Worm (Caenorhabditis elegans) whole organism, L4 larva: ENCODE data around the gene Y71H2B.2.

ENCODE experiments used
- snpc-4 ChIP-seq: fragments of 150-350 bp; optimal IDR thresholded peaks from 2 replicates; lab custom pipeline; 2014; ENCODE audit warnings: missing biosample characterization, missing genetic modification characterization
- zip-11 ChIP-seq: fragments of 200-800 bp; sonication (Bioruptor generic); IDR thresholded peaks from 2 replicates; pipeline ENCODE4 v1.3.6; 2022; ENCODE audit warnings: missing genetic modification characterization, missing compliant biosample characterization

ce11 chrIII:2636137-2636536 lies 13.2 kb downstream of the Y71H2B.2 start, which contains the start of gene zmp-2:
- TF ChIP-seq zip-11 (no peak), snpc-4 (tag; lab: Kevin White, UChicago) (no peak)
